Fruit fly (Drosophila melanogaster) S2 (cell line): ENCODE measurements around the gene mtm.
A peak's percentile ranks its signal among the peaks of the same experiment; 100 is the strongest.

ENCODE experiments used
- CG8478 ChIP-seq: fragments of >200 bp; optimal IDR thresholded peaks from 2 replicates; lab custom pipeline; 2018
- CTCF ChIP-seq, 2 experiments: fragments of >200 bp; optimal IDR thresholded peaks; 2 replicates each; lab custom pipeline; 2018

mtm gene

dm6 chr2L:6070656-6071231 lies 33.9 kb upstream of the mtm start, which contains the start of the genes CG9154 and Kr-h2:
Gene CG9154, minus strand, starts transcription at chr2L:6070686.
Gene Kr-h2, plus strand, starts transcription at chr2L:6070990.
- TF ChIP-seq CTCF (optimal IDR thresholded peaks at IDR 0.05; lab: Kevin White, UChicago) (peak in 1 of 2 experiments; percentile 37), CG8478 (lab: Kevin White, UChicago) (no peak)

dm6 chr2L:6068544-6069251 lies 31.9 kb upstream of the mtm start, which contains the start of the genes CG9150 and Pfdn1:
Gene CG9150, minus strand, starts transcription at chr2L:6068594.
Gene Pfdn1, plus strand, starts transcription at chr2L:6069079.
- TF ChIP-seq CG8478 (lab: Kevin White, UChicago) (no peak), CTCF (optimal IDR thresholded peaks at IDR 0.05; lab: Kevin White, UChicago) (no peak)

dm6 chr2L:6065823-6066222 lies 29.0 kb upstream of the mtm start, which contains the start of the genes Fbw5 and CG9147:
Gene Fbw5, minus strand, starts transcription at chr2L:6065953.
Gene CG9147, plus strand, starts transcription at chr2L:6065997.
- TF ChIP-seq CG8478 (lab: Kevin White, UChicago) = no peak
- no peak for TF ChIP-seq CTCF (optimal IDR thresholded peaks at IDR 0.05; lab: Kevin White, UChicago)

- no peak for TF ChIP-seq CTCF (optimal IDR thresholded peaks at IDR 0.05; lab: Kevin White, UChicago)
- TF ChIP-seq CG8478 (lab: Kevin White, UChicago) = no peak
Measured at dm6 chr2L:6062382-6063082, 25.7 kb upstream of the mtm start, which contains the start of the genes ND-51 and CG13994. Gene ND-51, minus strand, starts transcription at chr2L:6062757. Gene CG13994, plus strand, starts transcription at chr2L:6062989.

- TF ChIP-seq CTCF (optimal IDR thresholded peaks at IDR 0.05; lab: Kevin White, UChicago) = no peak
- TF ChIP-seq CG8478 (lab: Kevin White, UChicago) = no peak
Measured at dm6 chr2L:6060210-6060609, 23.4 kb upstream of the mtm start, which contains the start of gene CG34180. Gene CG34180, plus strand, starts transcription at chr2L:6060510.

- TF ChIP-seq CG8478 (lab: Kevin White, UChicago) = no peak
- no peak for TF ChIP-seq CTCF (optimal IDR thresholded peaks at IDR 0.05; lab: Kevin White, UChicago)
Measured at dm6 chr2L:6053874-6054469, 17.2 kb upstream of the mtm start, which contains the start of gene CG13995. Gene CG13995, plus strand, starts transcription at chr2L:6054302.

- TF ChIP-seq CTCF (optimal IDR thresholded peaks at IDR 0.05; lab: Kevin White, UChicago) (no peak), CG8478 (lab: Kevin White, UChicago) (no peak)
Measured at dm6 chr2L:6051212-6051621, 14.4 kb upstream of the mtm start.

dm6 chr2L:6050575-6050974 lies 13.8 kb upstream of the mtm start, which contains the start of gene CG9135:
Gene CG9135, plus strand, starts transcription at chr2L:6050800.
- TF ChIP-seq CG8478 (lab: Kevin White, UChicago) (no peak), CTCF (optimal IDR thresholded peaks at IDR 0.05; lab: Kevin White, UChicago) (peak in 1 of 2 experiments; percentile 20)

- no peak for TF ChIP-seq CG8478 (lab: Kevin White, UChicago)
- no peak for TF ChIP-seq CTCF (optimal IDR thresholded peaks at IDR 0.05; lab: Kevin White, UChicago)
Measured at dm6 chr2L:6048542-6048941, 11.7 kb upstream of the mtm start, which contains the start of the genes CG34179 and slmo. Gene CG34179, minus strand, starts transcription at chr2L:6048706. Gene slmo, minus strand, starts transcription at chr2L:6048706.

- TF ChIP-seq CG8478 (lab: Kevin White, UChicago) (no peak), CTCF (optimal IDR thresholded peaks at IDR 0.05; lab: Kevin White, UChicago) (peak in 1 of 2 experiments; percentile 38)
Measured at dm6 chr2L:6047528-6048160, 10.8 kb upstream of the mtm start, which contains the start of gene IPIP. Gene IPIP, plus strand, starts transcription at chr2L:6048002.

- no peak for TF ChIP-seq CG8478 (lab: Kevin White, UChicago)
- TF ChIP-seq CTCF (optimal IDR thresholded peaks at IDR 0.05; lab: Kevin White, UChicago) = no peak
Measured at dm6 chr2L:6046865-6047264, 10.1 kb upstream of the mtm start.

dm6 chr2L:6045972-6046718 lies 9.3 kb upstream of the mtm start, which contains the start of gene Pfas:
Gene Pfas, minus strand, starts transcription at chr2L:6046050.
- TF ChIP-seq CG8478 (lab: Kevin White, UChicago) (no peak), CTCF (optimal IDR thresholded peaks at IDR 0.05; lab: Kevin White, UChicago) (no peak)

- TF ChIP-seq CTCF (optimal IDR thresholded peaks at IDR 0.05; lab: Kevin White, UChicago) (no peak), CG8478 (lab: Kevin White, UChicago) (no peak)
Measured at dm6 chr2L:6045484-6045883, 8.7 kb upstream of the mtm start.
